Fruit fly (Drosophila melanogaster): ENCODE measurements around the gene CG7201.
A peak's percentile ranks its signal among the peaks of the same experiment; 100 is the strongest.

Gene CG7201

DNA sequence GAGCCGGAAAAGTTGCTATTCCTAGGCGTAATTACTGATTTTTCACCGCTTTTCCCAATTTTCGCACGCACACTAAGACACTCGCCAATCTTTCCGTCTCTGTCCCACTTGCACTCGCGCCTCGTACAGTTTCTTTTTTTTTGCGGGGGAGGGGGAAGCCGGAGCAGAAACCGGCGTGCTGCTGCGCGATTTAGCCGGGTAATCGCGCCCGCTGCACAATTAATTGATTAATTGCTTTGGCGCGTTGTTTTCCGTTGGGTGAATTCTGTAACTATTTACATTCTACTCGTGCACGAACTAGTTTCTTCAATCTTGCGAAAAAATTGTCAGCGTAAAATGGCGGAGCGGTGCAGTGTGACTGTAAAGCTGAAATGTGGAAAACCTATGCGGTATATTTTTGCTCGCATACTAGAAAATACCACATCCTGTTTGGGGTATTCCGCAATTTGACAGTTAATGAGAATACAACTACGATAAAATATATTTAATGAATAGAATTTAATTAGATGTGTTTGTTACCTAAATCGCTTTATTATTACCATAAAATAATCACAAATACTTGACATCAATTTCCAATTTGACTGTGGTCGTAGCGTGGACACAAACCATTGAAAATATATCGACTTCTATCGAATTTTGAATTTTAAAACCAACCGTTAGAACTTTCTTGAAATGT, 20.2 kb upstream of the CG7201 start, which contains the start of gene Cpsf6 (continued):
- TF ChIP-seq prd (optimal IDR thresholded peaks at IDR 0.05) (no peak), prd (GFP tag; IDR thresholded peaks at IDR 0.05) (peak; percentile 74), CG5245 (GFP tag; optimal IDR thresholded peaks at IDR 0.05) (peak; percentile 25), Lpt (GFP tag; optimal IDR thresholded peaks at IDR 0.05) (no peak), lbe (GFP tag; optimal IDR thresholded peaks at IDR 0.05) (peak; percentile 67), zen2 (GFP tag; IDR thresholded peaks at IDR 0.05; ENCODE audit: partially characterized antibody) (no peak), NfI (GFP tag; optimal IDR thresholded peaks at IDR 0.05) (peak; percentile 57), Vsx1 (GFP tag; optimal IDR thresholded peaks at IDR 0.05) (peak; percentile 8), CG32772 (GFP tag; IDR thresholded peaks at IDR 0.05) (no peak), Hand (GFP tag; optimal IDR thresholded peaks at IDR 0.05) (no peak), lola (GFP tag; optimal IDR thresholded peaks at IDR 0.05) (peak in 1 of 3 experiments; percentile 62), CG14965 (GFP tag; optimal IDR thresholded peaks at IDR 0.05; ENCODE audit: borderline replicate concordance) (no peak), ham (GFP tag; IDR thresholded peaks at IDR 0.05) (no peak), CG32767 (GFP tag; IDR thresholded peaks at IDR 0.05) (peak; percentile 94), HmgZ (tag; optimal IDR thresholded peaks at IDR 0.05) (peak; percentile 53), Trl (optimal IDR thresholded peaks at IDR 0.05) (no peak), Trl (GFP tag; optimal IDR thresholded peaks at IDR 0.05) (peak; percentile 43), CG1529 (GFP tag; optimal IDR thresholded peaks at IDR 0.05) (peak; percentile 3), CG5953 (GFP tag; IDR thresholded peaks at IDR 0.05) (no peak), crc (GFP tag; optimal IDR thresholded peaks at IDR 0.05) (no peak), nerfin-2 (GFP tag; IDR thresholded peaks at IDR 0.05; ENCODE audit: partially characterized antibody) (0 out of 2 replicates have a peak, but pooled peaks have one; percentile 18), usp (GFP tag; optimal IDR thresholded peaks at IDR 0.05) (no peak), her (GFP tag; optimal IDR thresholded peaks at IDR 0.05) (no peak), CG12236 (GFP tag; optimal IDR thresholded peaks at IDR 0.05) (no peak), salm (tag; optimal IDR thresholded peaks at IDR 0.05) (no peak), CG31388 (GFP tag; optimal IDR thresholded peaks at IDR 0.05) (peak; percentile 24), dati (GFP tag; IDR thresholded peaks at IDR 0.05) (no peak), Max (GFP tag; optimal IDR thresholded peaks at IDR 0.05) (peak; percentile 51), bsh (GFP tag; optimal IDR thresholded peaks at IDR 0.05) (peak in 1 of 2 experiments; percentile 74), cas (GFP tag; IDR thresholded peaks at IDR 0.05) (peak; percentile 54; the same call in 1 of the 2 replicates), ac (GFP tag; optimal IDR thresholded peaks at IDR 0.05) (no peak), Camta (GFP tag; optimal IDR thresholded peaks at IDR 0.05) (peak; percentile 9), CG13424 (tag; optimal IDR thresholded peaks at IDR 0.05) (peak; percentile 79), CG4360 (GFP tag; IDR thresholded peaks at IDR 0.05) (no peak), CG9932 (GFP tag; IDR thresholded peaks at IDR 0.05) (peak; percentile 70), CG16813 (GFP tag; IDR thresholded peaks at IDR 0.05; ENCODE audit: partially characterized antibody) (0 out of 3 replicates have a peak, but pooled peaks have one; percentile 38), ato (GFP tag; IDR thresholded peaks at IDR 0.05; ENCODE audit: partially characterized antibody) (0 out of 2 replicates have a peak, but pooled peaks have one; percentile 20), HLH4C (GFP tag; IDR thresholded peaks at IDR 0.05; ENCODE audit: partially characterized antibody) (no peak), dimm (GFP tag; IDR thresholded peaks at IDR 0.05) (no peak), Dip2 (GFP tag; IDR thresholded peaks at IDR 0.05) (no peak), unpg (GFP tag; optimal IDR thresholded peaks at IDR 0.05) (peak; percentile 80), CG17829 (tag; optimal IDR thresholded peaks at IDR 0.05) (peak; percentile 80), ttk (GFP tag; IDR thresholded peaks at IDR 0.05) (peak; percentile 25; the same call in 1 of the 2 replicates), CG4730 (GFP tag; IDR thresholded peaks at IDR 0.05) (peak; percentile 46; the same call in 1 of the 2 replicates), cwo (GFP tag; optimal IDR thresholded peaks at IDR 0.05) (no peak), caup (GFP tag; optimal IDR thresholded peaks at IDR 0.05; ENCODE audit: severe bottlenecking) (peak; percentile 16), CG10543 (GFP tag; optimal IDR thresholded peaks at IDR 0.05) (peak; percentile 28), ara (GFP tag; IDR thresholded peaks at IDR 0.05) (peak; percentile 18; the same call in 1 of the 2 replicates), pzg (GFP tag; optimal IDR thresholded peaks at IDR 0.05) (peak; percentile 79)

All from whole organism, embryonic.